Comparison of ENCODE assay signal across 1 fruit fly cellular context in genomic region chr3R:15347822-15348221, dm6.
TF ChIP-seq lines count a peak whose summit lies in the region.

Gene CG42726, plus strand, starts transcription at chr3R:15348048.
Gene CG42727, plus strand, starts transcription at chr3R:15348048.

TF ChIP-seq in whole organism, embryonic, 481 proteins besides CTCF, POLR2A, EP300 and RAD21 (continued from another document and continues in another):
- no peak for TF ChIP-seq tx (GFP tag; optimal IDR thresholded peaks at IDR 0.05; lab: Kevin White, UChicago)
- TF ChIP-seq CG8924 (tag; optimal IDR thresholded peaks at IDR 0.05; lab: Kevin White, UChicago) = no peak
- TF ChIP-seq trem (tag; optimal IDR thresholded peaks at IDR 0.05; lab: Kevin White, UChicago) = peak; percentile 24
- peak; percentile 16; the same call in 1 of the 2 replicates for TF ChIP-seq CG32532 (GFP tag; IDR thresholded peaks at IDR 0.05; lab: Robert Waterston, UW)
- no peak for TF ChIP-seq gt (GFP tag; IDR thresholded peaks at IDR 0.05; lab: Robert Waterston, UW)
- TF ChIP-seq lmd (GFP tag; IDR thresholded peaks at IDR 0.05; lab: Robert Waterston, UW) = peak; percentile 40
- TF ChIP-seq psq (GFP tag; optimal IDR thresholded peaks at IDR 0.05; lab: Kevin White, UChicago) = no peak
- no peak for TF ChIP-seq CG3163 (GFP tag; optimal IDR thresholded peaks at IDR 0.05; lab: Kevin White, UChicago)
- TF ChIP-seq CG6175 (GFP tag; IDR thresholded peaks at IDR 0.05; lab: Robert Waterston, UW) = 0 out of 3 replicates have a peak, but pooled peaks have one; percentile 18
- TF ChIP-seq CG11696 (GFP tag; IDR thresholded peaks at IDR 0.05; lab: Robert Waterston, UW) = peak; percentile 41; the same call in 1 of the 2 replicates
- no peak for TF ChIP-seq CG4404 (GFP tag; IDR thresholded peaks at IDR 0.05; lab: Robert Waterston, UW)
- no peak for TF ChIP-seq CG5245 (GFP tag; optimal IDR thresholded peaks at IDR 0.05; lab: Kevin White, UChicago)
- TF ChIP-seq emc (GFP tag; optimal IDR thresholded peaks at IDR 0.05; lab: Kevin White, UChicago) = no peak
- no peak; the same call in 1 of the 2 replicates for TF ChIP-seq CG7372 (GFP tag; IDR thresholded peaks at IDR 0.05; lab: Robert Waterston, UW)
- TF ChIP-seq CG18599 (GFP tag; optimal IDR thresholded peaks at IDR 0.05; lab: Kevin White, UChicago) = peak; percentile 5
- peak; percentile 37 for TF ChIP-seq Xbp1 (GFP tag; optimal IDR thresholded peaks at IDR 0.05; lab: Kevin White, UChicago)
- no peak for TF ChIP-seq Asciz (GFP tag; optimal IDR thresholded peaks at IDR 0.05; lab: Kevin White, UChicago)
- TF ChIP-seq CG9797 (GFP tag; optimal IDR thresholded peaks at IDR 0.05; lab: Kevin White, UChicago) = no peak
- TF ChIP-seq CG42726 (GFP tag; IDR thresholded peaks at IDR 0.05; lab: Robert Waterston, UW; ENCODE audit: partially characterized antibody) = no peak
- TF ChIP-seq mirr (GFP tag; optimal IDR thresholded peaks at IDR 0.05; lab: Kevin White, UChicago) = no peak
- TF ChIP-seq zfh2 (GFP tag; optimal IDR thresholded peaks at IDR 0.05; lab: Kevin White, UChicago) = peak; percentile 26
- TF ChIP-seq Fer1 (GFP tag; optimal IDR thresholded peaks at IDR 0.05; lab: Kevin White, UChicago) = peak; percentile 50
- no peak for TF ChIP-seq zen (tag; optimal IDR thresholded peaks at IDR 0.05; lab: Kevin White, UChicago)
- TF ChIP-seq CG32767 (GFP tag; IDR thresholded peaks at IDR 0.05; lab: Robert Waterston, UW) = no peak
- TF ChIP-seq Rx (GFP tag; IDR thresholded peaks at IDR 0.05; lab: Robert Waterston, UW) = 0 out of 2 replicates have a peak, but pooled peaks have one; percentile 24
- no peak for TF ChIP-seq CG4820 (GFP tag; optimal IDR thresholded peaks at IDR 0.05; lab: Kevin White, UChicago)
- no peak for TF ChIP-seq eyg (GFP tag; optimal IDR thresholded peaks at IDR 0.05; lab: Kevin White, UChicago)
- no peak for TF ChIP-seq CG11456 (GFP tag; IDR thresholded peaks at IDR 0.05; lab: Robert Waterston, UW)
- TF ChIP-seq CG9932 (GFP tag; IDR thresholded peaks at IDR 0.05; lab: Robert Waterston, UW) = peak; percentile 53
- TF ChIP-seq salm (tag; optimal IDR thresholded peaks at IDR 0.05; lab: Kevin White, UChicago) = no peak
- 0 out of 3 replicates have a peak, but pooled peaks have one; percentile 16 for TF ChIP-seq CG7963 (GFP tag; IDR thresholded peaks at IDR 0.05; lab: Robert Waterston, UW; ENCODE audit: partially characterized antibody)
- no peak for TF ChIP-seq Six4 (GFP tag; optimal IDR thresholded peaks at IDR 0.05; lab: Kevin White, UChicago)
- TF ChIP-seq Vsx1 (GFP tag; optimal IDR thresholded peaks at IDR 0.05; lab: Kevin White, UChicago) = no peak
- TF ChIP-seq Eip74EF (GFP tag; optimal IDR thresholded peaks at IDR 0.05; lab: Kevin White, UChicago) = no peak
- TF ChIP-seq CG6654 (GFP tag; optimal IDR thresholded peaks at IDR 0.05; lab: Kevin White, UChicago) = no peak
- TF ChIP-seq sr (GFP tag; IDR thresholded peaks at IDR 0.05; lab: Robert Waterston, UW) = no peak
- peak; percentile 31 for TF ChIP-seq Mad (GFP tag; optimal IDR thresholded peaks at IDR 0.05; lab: Kevin White, UChicago)
- 0 out of 2 replicates have a peak, but pooled peaks have one; percentile 42 for TF ChIP-seq sob (GFP tag; IDR thresholded peaks at IDR 0.05; lab: Robert Waterston, UW)
- TF ChIP-seq CG1602 (GFP tag; optimal IDR thresholded peaks at IDR 0.05; lab: Kevin White, UChicago) = no peak
- peak; percentile 42 for TF ChIP-seq CG17829 (tag; optimal IDR thresholded peaks at IDR 0.05; lab: Kevin White, UChicago)
- no peak for TF ChIP-seq hkb (optimal IDR thresholded peaks at IDR 0.05; lab: Kevin White, UChicago)
- TF ChIP-seq hkb (GFP tag; IDR thresholded peaks at IDR 0.05; lab: Robert Waterston, UW) = 0 out of 2 replicates have a peak, but pooled peaks have one; percentile 40
- no peak for TF ChIP-seq pum (GFP tag; optimal IDR thresholded peaks at IDR 0.05; lab: Kevin White, UChicago)
- TF ChIP-seq Mrtf (GFP tag; IDR thresholded peaks at IDR 0.05; lab: Robert Waterston, UW) = 0 out of 3 replicates have a peak, but pooled peaks have one; percentile 12
- TF ChIP-seq pros (GFP tag; optimal IDR thresholded peaks at IDR 0.05; lab: Kevin White, UChicago) = no peak
- no peak for TF ChIP-seq prd (optimal IDR thresholded peaks at IDR 0.05; lab: Kevin White, UChicago)
- peak; percentile 34; the same call in 1 of the 3 replicates for TF ChIP-seq prd (GFP tag; IDR thresholded peaks at IDR 0.05; lab: Robert Waterston, UW)
- no peak for TF ChIP-seq ara (GFP tag; IDR thresholded peaks at IDR 0.05; lab: Robert Waterston, UW)
- TF ChIP-seq CrebB (tag; optimal IDR thresholded peaks at IDR 0.05; lab: Kevin White, UChicago) = no peak
- no peak for TF ChIP-seq CG12744 (GFP tag; optimal IDR thresholded peaks at IDR 0.05; lab: Kevin White, UChicago)
- TF ChIP-seq oc (tag; optimal IDR thresholded peaks at IDR 0.05; lab: Kevin White, UChicago) = no peak
- peak; percentile 39 for TF ChIP-seq CG3281 (GFP tag; optimal IDR thresholded peaks at IDR 0.05; lab: Kevin White, UChicago)
- TF ChIP-seq CG10959 (GFP tag; IDR thresholded peaks at IDR 0.05; lab: Robert Waterston, UW) = no peak
- peak; percentile 25 for TF ChIP-seq Chrac-16 (GFP tag; optimal IDR thresholded peaks at IDR 0.05; lab: Kevin White, UChicago)
- no peak for TF ChIP-seq dan (GFP tag; IDR thresholded peaks at IDR 0.05; lab: Robert Waterston, UW)
- TF ChIP-seq Bgb (GFP tag; IDR thresholded peaks at IDR 0.05; lab: Robert Waterston, UW; ENCODE audit: partially characterized antibody) = no peak
- TF ChIP-seq gsb (GFP tag; IDR thresholded peaks at IDR 0.05; lab: Robert Waterston, UW) = no peak
- TF ChIP-seq CG30403 (GFP tag; optimal IDR thresholded peaks at IDR 0.05; lab: Kevin White, UChicago) = peak; percentile 45
- TF ChIP-seq Aef1 (GFP tag; IDR thresholded peaks at IDR 0.05; lab: Robert Waterston, UW) = no peak
- TF ChIP-seq seq (GFP tag; IDR thresholded peaks at IDR 0.05; lab: Robert Waterston, UW) = no peak
- peak; percentile 1 for TF ChIP-seq CG15696 (tag; optimal IDR thresholded peaks at IDR 0.05; lab: Kevin White, UChicago)
- TF ChIP-seq Dbx (GFP tag; IDR thresholded peaks at IDR 0.05; lab: Robert Waterston, UW) = no peak
- no peak for TF ChIP-seq TFAM (GFP tag; optimal IDR thresholded peaks at IDR 0.05; lab: Kevin White, UChicago)
- TF ChIP-seq CG34376 (GFP tag; optimal IDR thresholded peaks at IDR 0.05; lab: Kevin White, UChicago) = no peak
- no peak for TF ChIP-seq CG8290 (GFP tag; optimal IDR thresholded peaks at IDR 0.05; lab: Kevin White, UChicago)
- TF ChIP-seq CG8290 (tag; optimal IDR thresholded peaks at IDR 0.05; lab: Kevin White, UChicago) = no peak
- TF ChIP-seq Dref (GFP tag; IDR thresholded peaks at IDR 0.05; lab: Robert Waterston, UW) = peak; percentile 41; the same call in 1 of the 2 replicates
- TF ChIP-seq CG4617 (GFP tag; optimal IDR thresholded peaks at IDR 0.05; lab: Kevin White, UChicago; ENCODE audit: borderline replicate concordance) = peak; percentile 61
- peak; percentile 14 for TF ChIP-seq CG18262 (tag; optimal IDR thresholded peaks at IDR 0.05; lab: Kevin White, UChicago)
- no peak for TF ChIP-seq Fer2 (tag; optimal IDR thresholded peaks at IDR 0.05; lab: Kevin White, UChicago)
- TF ChIP-seq CG16815 (GFP tag; optimal IDR thresholded peaks at IDR 0.05; lab: Kevin White, UChicago) = no peak
- TF ChIP-seq Hr3 (GFP tag; optimal IDR thresholded peaks at IDR 0.05; lab: Kevin White, UChicago) = no peak
- no peak for TF ChIP-seq bcd (GFP tag; optimal IDR thresholded peaks at IDR 0.05; lab: Kevin White, UChicago)
- TF ChIP-seq knrl (GFP tag; IDR thresholded peaks at IDR 0.05; lab: Robert Waterston, UW; ENCODE audit: partially characterized antibody) = no peak
- TF ChIP-seq CG2875 (GFP tag; optimal IDR thresholded peaks at IDR 0.05; lab: Kevin White, UChicago) = no peak
- TF ChIP-seq Rfx (GFP tag; IDR thresholded peaks at IDR 0.05; lab: Robert Waterston, UW) = peak; percentile 50; the same call in 1 of the 2 replicates
- 0 out of 2 replicates have a peak, but pooled peaks have one; percentile 26 for TF ChIP-seq CG14441 (GFP tag; IDR thresholded peaks at IDR 0.05; lab: Robert Waterston, UW)
- TF ChIP-seq CG17361 (GFP tag; IDR thresholded peaks at IDR 0.05; lab: Robert Waterston, UW) = 0 out of 3 replicates have a peak, but pooled peaks have one; percentile 15
- peak; percentile 9 for TF ChIP-seq fd96Cb (tag; optimal IDR thresholded peaks at IDR 0.05; lab: Kevin White, UChicago)
- TF ChIP-seq CG1603 (tag; optimal IDR thresholded peaks at IDR 0.05; lab: Kevin White, UChicago) = peak; percentile 45
- peak; percentile 26 for TF ChIP-seq CG4424 (GFP tag; optimal IDR thresholded peaks at IDR 0.05; lab: Kevin White, UChicago)
- TF ChIP-seq CG4707 (GFP tag; optimal IDR thresholded peaks at IDR 0.05; lab: Kevin White, UChicago) = no peak
- TF ChIP-seq CG2678 (tag; optimal IDR thresholded peaks at IDR 0.05; lab: Kevin White, UChicago) = peak; percentile 43
- no peak for TF ChIP-seq shn (GFP tag; optimal IDR thresholded peaks at IDR 0.05; lab: Kevin White, UChicago)
- TF ChIP-seq Poxn (GFP tag; IDR thresholded peaks at IDR 0.05; lab: Robert Waterston, UW) = no peak
- no peak for TF ChIP-seq Doc3 (GFP tag; IDR thresholded peaks at IDR 0.05; lab: Robert Waterston, UW; ENCODE audit: partially characterized antibody)
- no peak for TF ChIP-seq CG9609 (GFP tag; optimal IDR thresholded peaks at IDR 0.05; lab: Kevin White, UChicago)
- TF ChIP-seq kni (GFP tag; optimal IDR thresholded peaks at IDR 0.05; lab: Kevin White, UChicago) = peak; percentile 36
- no peak for TF ChIP-seq da (GFP tag; optimal IDR thresholded peaks at IDR 0.05; lab: Kevin White, UChicago)
- peak; percentile 3 for TF ChIP-seq CG10654 (GFP tag; optimal IDR thresholded peaks at IDR 0.05; lab: Kevin White, UChicago)
- no peak for TF ChIP-seq CG9437 (GFP tag; optimal IDR thresholded peaks at IDR 0.05; lab: Kevin White, UChicago)
- no peak for TF ChIP-seq rib (GFP tag; IDR thresholded peaks at IDR 0.05; lab: Robert Waterston, UW)
- no peak for TF ChIP-seq exex (tag; optimal IDR thresholded peaks at IDR 0.05; lab: Kevin White, UChicago)
- TF ChIP-seq CG18619 (GFP tag; optimal IDR thresholded peaks at IDR 0.05; lab: Kevin White, UChicago) = peak; percentile 17
- no peak for TF ChIP-seq ac (GFP tag; optimal IDR thresholded peaks at IDR 0.05; lab: Kevin White, UChicago)
- TF ChIP-seq schlank (tag; optimal IDR thresholded peaks at IDR 0.05; lab: Kevin White, UChicago) = no peak
- peak; percentile 54 for TF ChIP-seq nerfin-1 (tag; optimal IDR thresholded peaks at IDR 0.05; lab: Kevin White, UChicago)
- no peak for TF ChIP-seq bbx (GFP tag; IDR thresholded peaks at IDR 0.05; lab: Robert Waterston, UW; ENCODE audit: partially characterized antibody)
- peak; percentile 0 for TF ChIP-seq cato (GFP tag; optimal IDR thresholded peaks at IDR 0.05; lab: Kevin White, UChicago; ENCODE audit: borderline replicate concordance)
- TF ChIP-seq CG12155 (GFP tag; optimal IDR thresholded peaks at IDR 0.05; lab: Kevin White, UChicago) = peak; percentile 20
- no peak for TF ChIP-seq ab (GFP tag; optimal IDR thresholded peaks at IDR 0.05; lab: Kevin White, UChicago)
- no peak for TF ChIP-seq CG7786 (GFP tag; optimal IDR thresholded peaks at IDR 0.05; lab: Kevin White, UChicago)
- no peak for TF ChIP-seq Lhr (GFP tag; optimal IDR thresholded peaks at IDR 0.05; lab: Kevin White, UChicago)
- peak; percentile 40 for TF ChIP-seq CG9817 (tag; optimal IDR thresholded peaks at IDR 0.05; lab: Kevin White, UChicago)
- TF ChIP-seq stc (GFP tag; IDR thresholded peaks at IDR 0.05; lab: Robert Waterston, UW) = 0 out of 2 replicates have a peak, but pooled peaks have one; percentile 31
- 0 out of 2 replicates have a peak, but pooled peaks have one; percentile 19 for TF ChIP-seq CG4730 (GFP tag; IDR thresholded peaks at IDR 0.05; lab: Robert Waterston, UW)
- no peak for TF ChIP-seq Atf3 (GFP tag; optimal IDR thresholded peaks at IDR 0.05; lab: Kevin White, UChicago)
- peak; percentile 31; the same call in 1 of the 2 replicates for TF ChIP-seq Ptx1 (GFP tag; IDR thresholded peaks at IDR 0.05; lab: Robert Waterston, UW)
- TF ChIP-seq CG15601 (tag; optimal IDR thresholded peaks at IDR 0.05; lab: Kevin White, UChicago) = no peak
- TF ChIP-seq Nf-YB (GFP tag; optimal IDR thresholded peaks at IDR 0.05; lab: Kevin White, UChicago) = no peak
- peak in 1 of 2 experiments; percentile 31 for TF ChIP-seq Pdp1 (GFP tag; optimal IDR thresholded peaks at IDR 0.05; lab: Kevin White, UChicago)
- no peak for TF ChIP-seq CG4854 (GFP tag; optimal IDR thresholded peaks at IDR 0.05; lab: Kevin White, UChicago)
- TF ChIP-seq Med (GFP tag; lab: Kevin White, UChicago) = peak; percentile 89
- no peak for TF ChIP-seq repo (GFP tag; optimal IDR thresholded peaks at IDR 0.05; lab: Kevin White, UChicago)
- TF ChIP-seq odd (GFP tag; optimal IDR thresholded peaks at IDR 0.05; lab: Kevin White, UChicago) = no peak
- peak in 1 of 2 experiments; percentile 32 for TF ChIP-seq bsh (GFP tag; optimal IDR thresholded peaks at IDR 0.05; lab: Kevin White, UChicago)
- TF ChIP-seq row (GFP tag; IDR thresholded peaks at IDR 0.05; lab: Robert Waterston, UW) = peak; percentile 76
- peak; percentile 50 for TF ChIP-seq CG10147 (GFP tag; optimal IDR thresholded peaks at IDR 0.05; lab: Kevin White, UChicago)
- no peak for TF ChIP-seq Hr39 (optimal IDR thresholded peaks at IDR 0.05; lab: Kevin White, UChicago)
- TF ChIP-seq CG13894 (tag; optimal IDR thresholded peaks at IDR 0.05; lab: Kevin White, UChicago) = no peak
- no peak for TF ChIP-seq ase (GFP tag; IDR thresholded peaks at IDR 0.05; lab: Robert Waterston, UW)
- TF ChIP-seq ap (GFP tag; IDR thresholded peaks at IDR 0.05; lab: Robert Waterston, UW) = no peak
- TF ChIP-seq lov (optimal IDR thresholded peaks at IDR 0.05; lab: Kevin White, UChicago) = no peak
- no peak for TF ChIP-seq lov (GFP tag; IDR thresholded peaks at IDR 0.05; lab: Robert Waterston, UW)
- TF ChIP-seq klu (GFP tag; IDR thresholded peaks at IDR 0.05; lab: Robert Waterston, UW) = no peak
- TF ChIP-seq kah (GFP tag; optimal IDR thresholded peaks at IDR 0.05; lab: Kevin White, UChicago) = no peak
- peak; percentile 21 for TF ChIP-seq YL-1 (GFP tag; optimal IDR thresholded peaks at IDR 0.05; lab: Kevin White, UChicago)
- no peak for TF ChIP-seq dati (GFP tag; IDR thresholded peaks at IDR 0.05; lab: Robert Waterston, UW)
- TF ChIP-seq zf30C (GFP tag; optimal IDR thresholded peaks at IDR 0.05; lab: Kevin White, UChicago) = peak; percentile 96
- TF ChIP-seq CG8388 (GFP tag; optimal IDR thresholded peaks at IDR 0.05; lab: Kevin White, UChicago) = peak; percentile 2
- TF ChIP-seq tio (GFP tag; optimal IDR thresholded peaks at IDR 0.05; lab: Kevin White, UChicago) = no peak
- TF ChIP-seq HmgZ (tag; optimal IDR thresholded peaks at IDR 0.05; lab: Kevin White, UChicago) = peak; percentile 23
- TF ChIP-seq Hr78 (GFP tag; optimal IDR thresholded peaks at IDR 0.05; lab: Kevin White, UChicago) = no peak
